Worm (Caenorhabditis elegans): Measurements from ENCODE around the gene C25F9.9.

The C25F9.9 gene

DNA sequence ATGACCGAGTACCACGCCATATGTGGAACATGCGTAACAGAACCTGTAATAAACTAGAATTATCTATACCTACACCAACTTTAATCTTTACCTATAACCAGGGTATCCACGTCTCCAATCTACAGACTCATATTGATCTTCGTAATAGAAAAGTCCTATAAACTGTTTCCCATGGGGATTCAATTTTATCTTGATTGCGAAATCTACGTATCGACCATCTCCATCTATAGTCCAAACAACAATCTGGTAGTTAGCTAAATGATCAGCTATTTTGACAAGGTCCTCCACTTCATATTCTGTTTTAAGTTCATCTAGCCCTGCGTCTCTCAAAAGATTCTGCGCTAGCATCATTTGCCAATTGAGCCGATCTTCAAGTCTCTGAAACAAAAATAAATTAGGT, 13.2 kb downstream of the C25F9.9 start (continued):
- TF ChIP-seq unc-98 (GFP tag; IDR thresholded peaks at IDR 0.05) (no peak), nhr-76 (tag; optimal IDR thresholded peaks at IDR 0.05) (no peak), lin-13 (GFP tag; optimal IDR thresholded peaks at IDR 0.05) (no peak), fkh-10 (GFP tag; optimal IDR thresholded peaks at IDR 0.05) (no peak), ztf-11 (tag; optimal IDR thresholded peaks at IDR 0.05) (no peak), alr-1 (tag; optimal IDR thresholded peaks at IDR 0.05; ENCODE audit: borderline replicate concordance) (no peak), dpl-1 (GFP tag; optimal IDR thresholded peaks at IDR 0.05) (no peak), lin-15B (tag; optimal IDR thresholded peaks at IDR 0.05) (no peak), hlh-17 (GFP tag; optimal IDR thresholded peaks at IDR 0.05; ENCODE audit: borderline replicate concordance) (no peak), lin-14 (GFP tag; optimal IDR thresholded peaks at IDR 0.05) (peak; percentile 73), nhr-84 (tag; optimal IDR thresholded peaks at IDR 0.05) (no peak), rnt-1 (tag; optimal IDR thresholded peaks at IDR 0.05) (peak; percentile 38), nhr-28 (tag; optimal IDR thresholded peaks at IDR 0.05) (no peak), snu-23 (GFP tag; optimal IDR thresholded peaks at IDR 0.05) (peak; percentile 21), ceh-82 (tag; optimal IDR thresholded peaks at IDR 0.05) (no peak), sox-4 (tag; optimal IDR thresholded peaks at IDR 0.05) (no peak)

DNA sequence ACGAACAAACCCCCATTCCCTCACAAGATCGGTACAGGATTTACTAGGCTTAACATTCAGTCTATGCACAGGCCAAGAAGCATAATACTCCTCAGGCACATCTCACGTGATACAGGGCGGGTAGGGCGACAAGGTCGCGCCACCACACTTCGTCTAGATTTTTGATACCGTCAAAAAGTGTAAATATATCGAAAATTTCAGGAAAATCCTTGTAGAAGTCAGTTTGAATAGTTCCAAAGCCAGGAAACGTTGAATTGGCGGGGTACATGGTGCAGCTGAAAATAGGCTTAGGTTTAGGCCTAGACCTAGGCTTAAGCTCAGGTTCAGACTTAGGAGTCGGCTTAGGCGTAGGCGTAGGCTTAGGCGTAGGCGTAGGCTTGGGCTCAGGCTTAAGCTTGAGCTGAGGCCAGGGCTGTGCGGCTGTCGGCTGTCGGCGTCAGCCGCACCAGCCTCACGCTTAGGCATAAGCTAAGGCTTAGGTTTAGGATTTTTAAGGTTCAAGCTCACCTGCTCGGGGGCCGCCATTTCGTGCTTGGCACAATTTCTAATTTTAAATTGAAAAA, 14.0 kb downstream of the C25F9.9 start:
- TF ChIP-seq nhr-19 (GFP tag; conservative IDR thresholded peaks at IDR 0.05) = 0 out of 2 replicates have a peak, but pooled peaks have one; percentile 6
- no peak for TF ChIP-seq lir-3 (tag; optimal IDR thresholded peaks at IDR 0.05; ENCODE audit: poor library complexity)

ce11 chrV:19431036-19431435, 14.6 kb downstream of the C25F9.9 start, which contains the start of gene srw-85:
Gene srw-85 (minus strand): TSS chrV:19431136.
- TF ChIP-seq nhr-76 (tag; optimal IDR thresholded peaks at IDR 0.05) (no peak), isw-1 (GFP tag; IDR thresholded peaks at IDR 0.05) (no peak), nhr-12 (tag; optimal IDR thresholded peaks at IDR 0.05) (no peak)

- no peak for TF ChIP-seq skn-1 (tag; optimal IDR thresholded peaks at IDR 0.05)
- peak; percentile 14 for TF ChIP-seq elt-2 (tag; optimal IDR thresholded peaks at IDR 0.05)
- TF ChIP-seq pag-3 (tag; optimal IDR thresholded peaks at IDR 0.05; ENCODE audit: borderline replicate concordance, insufficient read depth) = no peak
Measured at ce11 chrV:19432030-19432429, 15.6 kb downstream of the C25F9.9 start.

DNA sequence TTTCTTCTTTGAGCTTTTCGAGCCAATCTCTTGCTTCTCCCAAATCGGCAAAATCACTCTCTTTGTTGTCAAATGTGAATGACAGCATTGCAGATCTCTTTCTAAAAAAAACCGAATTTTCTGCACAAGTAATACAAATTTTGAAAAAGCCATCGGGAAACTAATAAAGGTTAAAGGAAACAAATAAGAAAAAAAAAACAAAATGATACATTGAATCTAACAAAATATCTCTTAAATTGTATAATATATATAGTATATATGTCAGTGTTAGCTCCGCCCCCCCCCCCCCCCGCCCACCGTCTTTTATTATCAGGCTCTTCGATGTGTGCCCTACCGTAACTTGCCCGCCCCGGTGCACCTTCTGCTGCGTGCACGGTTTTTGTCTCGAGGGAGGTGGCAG, 16.6 kb downstream of the C25F9.9 start, which contains the start of gene C25F9.11:
Gene C25F9.11 (minus strand): TSS at position 101 of the 400 bp plus-strand sequence.
- TF ChIP-seq irx-1 (tag; optimal IDR thresholded peaks at IDR 0.05) (no peak), ztf-11 (tag; optimal IDR thresholded peaks at IDR 0.05) (no peak), sox-4 (tag; optimal IDR thresholded peaks at IDR 0.05) (no peak), hlh-4 (tag; optimal IDR thresholded peaks at IDR 0.05) (no peak), efl-1 (optimal IDR thresholded peaks at IDR 0.05) (no peak), efl-1 (GFP tag; optimal IDR thresholded peaks at IDR 0.05 in 1 of 2) (no peak), lin-13 (GFP tag; optimal IDR thresholded peaks at IDR 0.05) (no peak), unc-86 (tag; optimal IDR thresholded peaks at IDR 0.05) (no peak), sptf-1 (tag; optimal IDR thresholded peaks at IDR 0.05) (no peak), tbx-2 (tag; optimal IDR thresholded peaks at IDR 0.05) (no peak)

DNA sequence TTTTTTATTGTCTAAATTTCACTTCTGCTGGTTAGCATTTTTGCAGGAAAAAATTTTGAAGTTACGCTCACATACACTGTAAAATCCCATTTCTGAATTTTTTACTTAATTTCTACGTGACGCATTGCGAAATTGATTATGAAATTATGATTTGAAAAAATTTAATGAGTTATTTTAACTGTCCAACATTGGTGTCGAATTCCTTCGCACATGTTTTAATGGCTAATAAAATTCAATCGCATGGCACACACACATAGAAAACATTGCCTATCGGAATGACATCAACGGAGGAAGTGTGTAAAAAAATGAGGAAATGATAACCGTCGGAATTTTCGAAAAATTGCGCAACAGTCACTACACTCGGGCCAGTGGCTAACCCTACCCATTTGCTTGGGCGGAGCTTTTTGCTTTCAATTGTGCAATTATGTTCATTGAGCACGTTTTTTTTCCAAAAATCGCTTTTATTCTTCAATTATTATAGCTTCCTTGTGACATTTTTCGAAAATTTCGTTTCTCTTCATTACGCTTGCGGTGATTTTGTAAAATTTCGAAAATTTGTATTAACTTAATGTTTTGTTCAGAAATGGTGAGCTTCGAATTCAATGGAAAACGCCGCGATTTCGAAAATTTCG, 17.5 kb downstream of the C25F9.9 start, which contains the start of gene C25F9.16:
Gene C25F9.16 (plus strand): TSS at position 582 of the 632 bp plus-strand sequence.
- TF ChIP-seq sox-4 (tag; optimal IDR thresholded peaks at IDR 0.05) = no peak
- peak in 1 of 2 experiments; percentile 15 for TF ChIP-seq lin-35 (GFP tag; optimal IDR thresholded peaks at IDR 0.05)
- TF ChIP-seq lin-39 (tag; optimal IDR thresholded peaks at IDR 0.05) = no peak
- TF ChIP-seq efl-1 (optimal IDR thresholded peaks at IDR 0.05) = no peak
- peak in 1 of 2 experiments; percentile 40 for TF ChIP-seq efl-1 (GFP tag; optimal IDR thresholded peaks at IDR 0.05 in 1 of 2)
